Fruit fly (Drosophila melanogaster): ENCODE results near the gene CG7542.

CG7542 gene

DNA sequence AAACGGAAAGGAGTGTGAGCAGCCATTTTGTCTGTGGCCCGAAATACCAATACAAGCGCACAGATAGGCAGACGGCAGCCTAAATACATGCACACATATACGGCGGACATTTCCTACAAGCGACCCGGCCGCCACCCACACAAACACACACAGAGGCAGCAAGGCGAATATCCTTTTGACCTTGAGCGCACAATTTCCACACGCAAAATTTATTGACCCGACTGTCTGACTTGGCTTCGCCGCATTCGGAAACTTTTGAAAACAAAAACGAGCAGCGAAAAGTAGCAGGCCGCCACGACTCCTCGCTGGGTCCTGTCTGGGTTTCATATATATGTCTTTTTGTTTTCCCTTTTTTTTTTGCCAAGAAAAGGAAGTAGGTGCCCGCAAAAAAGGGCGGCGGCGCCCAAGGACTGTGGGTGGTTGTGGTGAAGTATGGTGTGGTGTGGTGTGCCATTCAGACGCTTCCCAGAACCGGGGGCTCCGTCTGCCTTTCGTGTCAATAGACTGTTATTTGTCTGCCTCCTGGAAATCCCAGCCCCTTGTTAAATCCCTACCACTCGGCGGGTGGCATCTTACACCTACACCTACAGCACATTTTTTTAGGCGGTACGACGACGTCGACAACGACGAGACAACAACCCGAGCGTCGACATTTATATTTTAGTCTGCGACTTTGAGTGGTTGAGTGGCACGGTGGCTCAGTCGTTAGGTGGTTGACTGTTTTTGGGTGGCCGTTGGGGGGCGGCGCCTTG is 46.4 kb downstream of the CG7542 start (continued):
- no peak for TF ChIP-seq sens-2 (GFP tag; IDR thresholded peaks at IDR 0.05)
- TF ChIP-seq Spps (tag; optimal IDR thresholded peaks at IDR 0.05): no peak
- no peak for TF ChIP-seq gt (GFP tag; IDR thresholded peaks at IDR 0.05)
- peak; percentile 38 for TF ChIP-seq Deaf1 (tag; optimal IDR thresholded peaks at IDR 0.05)
- no peak for TF ChIP-seq Dip2 (GFP tag; IDR thresholded peaks at IDR 0.05)
- no peak for TF ChIP-seq CG6654 (GFP tag; optimal IDR thresholded peaks at IDR 0.05)
- no peak for TF ChIP-seq CG8388 (GFP tag; optimal IDR thresholded peaks at IDR 0.05)
- TF ChIP-seq CG7271 (tag; optimal IDR thresholded peaks at IDR 0.05): no peak
- TF ChIP-seq NK7.1 (GFP tag; optimal IDR thresholded peaks at IDR 0.05): no peak
- no peak for TF ChIP-seq zen (tag; optimal IDR thresholded peaks at IDR 0.05)
- TF ChIP-seq CG12299 (tag; optimal IDR thresholded peaks at IDR 0.05): no peak
- peak; percentile 21 for TF ChIP-seq CG10543 (GFP tag; optimal IDR thresholded peaks at IDR 0.05)
- no peak for TF ChIP-seq tup (GFP tag; optimal IDR thresholded peaks at IDR 0.05)
- TF ChIP-seq CG6175 (GFP tag; IDR thresholded peaks at IDR 0.05): no peak
- TF ChIP-seq sob (GFP tag; IDR thresholded peaks at IDR 0.05): no peak
- 0 out of 3 replicates have a peak, but pooled peaks have one; percentile 10 for TF ChIP-seq CG3726 (GFP tag; IDR thresholded peaks at IDR 0.05)
- TF ChIP-seq fd96Cb (tag; optimal IDR thresholded peaks at IDR 0.05): no peak
- TF ChIP-seq zfh2 (GFP tag; optimal IDR thresholded peaks at IDR 0.05): no peak
- peak; percentile 86 for TF ChIP-seq Med (GFP tag)
- no peak for TF ChIP-seq ci (GFP tag; IDR thresholded peaks at IDR 0.05)
- TF ChIP-seq CG14014 (GFP tag; IDR thresholded peaks at IDR 0.05): no peak
- no peak for TF ChIP-seq Bdp1 (GFP tag; optimal IDR thresholded peaks at IDR 0.05)
- no peak for TF ChIP-seq prd (optimal IDR thresholded peaks at IDR 0.05)
- no peak for TF ChIP-seq prd (GFP tag; IDR thresholded peaks at IDR 0.05)
- no peak for TF ChIP-seq CG6254 (GFP tag; optimal IDR thresholded peaks at IDR 0.05)

DNA sequence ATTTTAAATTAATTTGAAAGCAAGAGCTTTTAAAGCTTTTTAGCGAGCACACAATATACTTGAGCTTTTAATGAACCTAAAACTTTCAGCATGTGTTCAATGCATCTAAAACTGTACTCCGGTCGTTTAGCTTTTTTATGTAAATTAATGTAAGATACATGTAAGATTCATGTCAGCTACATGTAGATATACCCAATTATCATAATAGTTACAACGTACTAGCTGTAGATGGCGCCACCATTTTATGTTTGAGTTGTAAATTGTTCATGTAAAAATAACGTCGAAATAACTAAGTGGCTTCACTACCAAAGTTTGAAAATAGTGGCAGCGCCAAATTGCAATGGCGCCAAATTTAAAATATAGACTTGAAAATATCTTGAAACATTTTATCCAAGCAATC is 47.3 kb downstream of the CG7542 start:
- no peak for TF ChIP-seq CG17568 (GFP tag; optimal IDR thresholded peaks at IDR 0.05)
- TF ChIP-seq cas (GFP tag; IDR thresholded peaks at IDR 0.05): no peak
- TF ChIP-seq CG17359 (tag; optimal IDR thresholded peaks at IDR 0.05): no peak
- no peak for TF ChIP-seq ap (GFP tag; IDR thresholded peaks at IDR 0.05)
- TF ChIP-seq CoRest (tag; optimal IDR thresholded peaks at IDR 0.05): peak; percentile 23
- no peak for TF ChIP-seq kay (GFP tag; optimal IDR thresholded peaks at IDR 0.05)
- peak; percentile 53 for TF ChIP-seq CG3847 (GFP tag; IDR thresholded peaks at IDR 0.05)
- peak; percentile 80 for TF ChIP-seq amos (GFP tag; IDR thresholded peaks at IDR 0.05; ENCODE audit: partially characterized antibody)
- no peak for TF ChIP-seq Atf6 (GFP tag; IDR thresholded peaks at IDR 0.05)
- TF ChIP-seq prd (optimal IDR thresholded peaks at IDR 0.05): peak in 1 of 2 experiments; percentile 34
- TF ChIP-seq prd (GFP tag; IDR thresholded peaks at IDR 0.05): no peak
- TF ChIP-seq Dref (GFP tag; IDR thresholded peaks at IDR 0.05): no peak
- no peak for TF ChIP-seq twi (tag; optimal IDR thresholded peaks at IDR 0.05)
- TF ChIP-seq abd-A (tag; optimal IDR thresholded peaks at IDR 0.05): peak; percentile 49
- no peak for TF ChIP-seq TFAM (GFP tag; optimal IDR thresholded peaks at IDR 0.05)
- peak; percentile 36 to 45 for TF ChIP-seq dpn (GFP tag; optimal IDR thresholded peaks at IDR 0.05)
- TF ChIP-seq rib (GFP tag; IDR thresholded peaks at IDR 0.05): no peak
- TF ChIP-seq CrebB (tag; optimal IDR thresholded peaks at IDR 0.05): no peak
- peak; percentile 10 for TF ChIP-seq Abd-B (GFP tag; optimal IDR thresholded peaks at IDR 0.05)
- peak; percentile 1 for TF ChIP-seq CG13424 (tag; optimal IDR thresholded peaks at IDR 0.05)
- no peak for TF ChIP-seq org-1 (GFP tag; optimal IDR thresholded peaks at IDR 0.05)
- TF ChIP-seq CG14710 (tag; optimal IDR thresholded peaks at IDR 0.05): peak; percentile 55
- peak; percentile 73 for TF ChIP-seq exex (tag; optimal IDR thresholded peaks at IDR 0.05)
- TF ChIP-seq CG12219 (GFP tag; optimal IDR thresholded peaks at IDR 0.05): no peak
- no peak for TF ChIP-seq CG32772 (GFP tag; IDR thresholded peaks at IDR 0.05)
- no peak for TF ChIP-seq CG31441 (GFP tag; IDR thresholded peaks at IDR 0.05)
- TF ChIP-seq ERR (GFP tag; optimal IDR thresholded peaks at IDR 0.05): peak; percentile 9
- TF ChIP-seq phol (tag; optimal IDR thresholded peaks at IDR 0.05): peak; percentile 27

Data from whole organism, embryonic.